Fruit fly (Drosophila melanogaster) whole organism, pupa: Measurements from ENCODE around the gene CG4101.

ENCODE experiments used
- CG10348 ChIP-seq: fragments of 200-800 bp; sonication (Bioruptor generic); IDR thresholded peaks from 2 replicates; pipeline ENCODE4 v1.3.6; 2022; ENCODE audit warnings: missing biosample characterization, missing genetic modification characterization
- CG12605 ChIP-seq: fragments of 200-800 bp; sonication (Bioruptor generic); IDR thresholded peaks from 2 replicates; pipeline ENCODE4 v1.3.6; 2022; ENCODE audit warnings: missing biosample characterization, missing genetic modification characterization
- CG13204 ChIP-seq: fragments of 200-800 bp; sonication (Bioruptor generic); optimal IDR thresholded peaks from 2 replicates; lab custom pipeline; 2018; ENCODE audit warnings: missing biosample characterization, mild to moderate bottlenecking, missing genetic modification characterization, moderate library complexity
- CG14655 ChIP-seq: fragments of 200-800 bp; sonication (Bioruptor generic); optimal IDR thresholded peaks from 3 replicates; lab custom pipeline; 2017; ENCODE audit warnings: mild to moderate bottlenecking, missing biosample characterization, missing genetic modification reagents, missing genetic modification characterization
- CG15710 ChIP-seq: fragments of 200-800 bp; sonication (Bioruptor generic); optimal IDR thresholded peaks from 2 replicates; lab custom pipeline; 2018; ENCODE audit warnings: missing biosample characterization, mild to moderate bottlenecking, missing genetic modification characterization, moderate library complexity
- CG17806 ChIP-seq: fragments of 200-800 bp; sonication (Bioruptor generic); optimal IDR thresholded peaks from 2 replicates; lab custom pipeline; 2018; ENCODE audit warnings: missing biosample characterization, mild to moderate bottlenecking, missing genetic modification characterization, moderate library complexity
- CG32121 ChIP-seq: fragments of 200-800 bp; sonication (Bioruptor generic); IDR thresholded peaks from 2 replicates; pipeline ENCODE4 v1.3.6; 2022; ENCODE audit warnings: missing biosample characterization, missing genetic modification characterization
- CG34367 ChIP-seq: fragments of 200-800 bp; sonication (Bioruptor generic); optimal IDR thresholded peaks from 2 replicates; lab custom pipeline; 2018; ENCODE audit warnings: missing biosample characterization, mild to moderate bottlenecking, missing genetic modification characterization
- CG4496 ChIP-seq: fragments of 200-800 bp; sonication (Bioruptor generic); IDR thresholded peaks from 3 replicates; pipeline ENCODE4 v1.3.6; 2022; ENCODE audit warnings: missing biosample characterization, missing genetic modification characterization
- CG8159 ChIP-seq: fragments of 200-800 bp; sonication (Bioruptor generic); optimal IDR thresholded peaks from 3 replicates; lab custom pipeline; 2018; ENCODE audit warnings: missing biosample characterization, mild to moderate bottlenecking, missing genetic modification characterization, moderate library complexity
- CG8301 ChIP-seq: fragments of 200-800 bp; sonication (Bioruptor generic); optimal IDR thresholded peaks from 2 replicates; lab custom pipeline; 2018; ENCODE audit warnings: missing biosample characterization, mild to moderate bottlenecking, missing genetic modification characterization
- CG9948 ChIP-seq: fragments of 200-800 bp; sonication (Bioruptor generic); optimal IDR thresholded peaks from 2 replicates; lab custom pipeline; 2018; ENCODE audit warnings: missing biosample characterization, mild to moderate bottlenecking, missing genetic modification characterization, moderate library complexity
- D1 ChIP-seq: fragments of 200-800 bp; sonication (Bioruptor generic); optimal IDR thresholded peaks from 2 replicates; lab custom pipeline; 2018; ENCODE audit warnings: missing biosample characterization, mild to moderate bottlenecking, missing genetic modification characterization, moderate library complexity
- EcR ChIP-seq: fragments of 200-800 bp; sonication (Bioruptor generic); optimal IDR thresholded peaks from 3 replicates; lab custom pipeline; 2019; ENCODE audit warnings: missing biosample characterization, missing genetic modification characterization, mild to moderate bottlenecking, moderate library complexity, missing genetic modification reagents
- Ets98B ChIP-seq: fragments of 200-800 bp; sonication (Bioruptor generic); IDR thresholded peaks from 2 replicates; pipeline ENCODE4 v1.3.6; 2022; ENCODE audit warnings: missing biosample characterization, missing genetic modification characterization
- Pif1A ChIP-seq: fragments of 200-800 bp; sonication (Bioruptor generic); optimal IDR thresholded peaks from 3 replicates; lab custom pipeline; 2016; ENCODE audit warnings: missing biosample characterization, missing genetic modification characterization
- Pif1B ChIP-seq: fragments of 200-800 bp; sonication (Bioruptor generic); optimal IDR thresholded peaks from 3 replicates; lab custom pipeline; 2016; ENCODE audit warnings: missing biosample characterization, missing genetic modification characterization
- Snoo ChIP-seq: fragments of 200-800 bp; sonication (Bioruptor generic); optimal IDR thresholded peaks from 3 replicates; lab custom pipeline; 2017; ENCODE audit warnings: missing biosample characterization, mild to moderate bottlenecking, missing genetic modification characterization, inconsistent platforms
- fd96Ca ChIP-seq: fragments of 200-800 bp; sonication (Bioruptor generic); IDR thresholded peaks from 3 replicates; pipeline ENCODE4 v1.3.6; 2022; ENCODE audit warnings: missing biosample characterization, missing genetic modification characterization
- gl ChIP-seq: fragments of 200-800 bp; sonication (Bioruptor generic); optimal IDR thresholded peaks from 2 replicates; lab custom pipeline; 2018; ENCODE audit warnings: missing biosample characterization, mild to moderate bottlenecking, missing genetic modification characterization
- rn ChIP-seq: fragments of 200-800 bp; sonication (Bioruptor generic); IDR thresholded peaks from 2 replicates; pipeline ENCODE4 v1.3.6; 2022; ENCODE audit warnings: missing biosample characterization, missing genetic modification characterization

Gene CG4101

DNA sequence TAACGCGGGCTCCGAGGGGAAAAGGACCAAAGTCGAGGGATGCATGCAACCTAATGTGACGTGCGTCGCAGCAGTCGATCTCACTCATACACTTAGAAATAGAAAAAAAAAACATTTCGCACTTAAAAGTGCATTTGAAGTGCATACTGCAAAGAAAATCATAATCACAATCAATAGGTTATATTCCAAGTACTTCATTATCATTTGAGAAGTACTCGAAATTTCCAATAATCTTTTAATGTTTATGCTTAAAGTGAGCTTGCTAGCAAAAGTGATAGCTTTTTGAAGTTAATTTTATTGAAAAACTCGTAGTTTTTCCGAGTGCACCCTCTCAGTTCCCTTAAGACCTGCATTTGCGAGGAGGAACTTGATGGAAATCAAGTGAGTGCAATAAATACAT lies 22.2 kb downstream of the CG4101 start:
- TF ChIP-seq CG4496 (GFP tag; lab: Robert Waterston, UW) (peak; percentile 31; the same call in 2 of the 3 replicates), CG8159 (tag; lab: Kevin White, UChicago) (peak; percentile 45), Ets98B (no peak), Pif1A (GFP tag; lab: Kevin White, UChicago) (peak; percentile 17), EcR (GFP tag; lab: Kevin White, UChicago) (no peak), CG8301 (tag; lab: Kevin White, UChicago) (peak; percentile 31), CG34367 (tag; lab: Kevin White, UChicago) (no peak), Pif1B (no peak), gl (no peak), CG10348 (GFP tag; lab: Robert Waterston, UW) (no peak), D1 (tag; lab: Kevin White, UChicago) (peak; percentile 7), CG12605 (GFP tag; lab: Robert Waterston, UW) (no peak), CG15710 (tag; lab: Kevin White, UChicago) (peak; percentile 9), Snoo (tag; lab: Kevin White, UChicago) (no peak), CG14655 (GFP tag; lab: Kevin White, UChicago) (peak; percentile 31), CG32121 (GFP tag; lab: Robert Waterston, UW) (no peak), CG13204 (GFP tag; lab: Kevin White, UChicago) (no peak), CG9948 (tag; lab: Kevin White, UChicago) (peak; percentile 55), rn (no peak), fd96Ca (no peak), CG17806 (peak; percentile 26)

DNA sequence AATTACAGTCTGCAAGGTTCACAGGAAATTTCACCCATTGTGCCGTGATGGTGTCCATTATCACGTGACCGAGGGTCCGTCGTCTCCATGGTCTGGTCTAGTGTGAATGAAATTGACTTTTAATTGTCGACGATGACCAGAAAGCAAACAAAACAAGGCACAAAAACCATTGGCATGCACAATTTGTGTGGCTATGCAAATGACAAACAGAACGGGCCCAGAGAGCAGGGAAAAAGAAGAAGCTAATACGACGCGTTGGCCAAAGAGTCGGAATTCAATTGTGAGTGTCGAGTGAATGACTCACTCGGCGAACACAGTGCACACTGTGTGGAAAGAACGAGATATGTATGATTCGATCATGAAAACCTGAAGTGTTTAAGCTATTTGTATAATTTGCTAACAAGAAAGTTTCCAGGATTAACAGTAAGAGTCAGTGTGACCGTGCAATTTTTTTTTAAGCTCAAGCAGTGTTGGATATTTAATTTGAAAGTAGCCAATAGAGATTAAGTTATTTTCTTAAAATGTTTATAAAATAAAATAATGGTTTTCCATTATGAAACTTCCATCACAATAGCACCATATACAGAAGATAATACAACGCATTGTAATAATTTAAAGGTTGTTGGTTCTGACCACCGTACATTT lies 23.4 kb downstream of the CG4101 start:
- TF ChIP-seq rn: no peak
- peak; percentile 27 for TF ChIP-seq CG14655 (GFP tag; lab: Kevin White, UChicago)
- no peak for TF ChIP-seq fd96Ca
- peak; percentile 14; the same call in 1 of the 2 replicates for TF ChIP-seq Ets98B
- TF ChIP-seq CG15710 (tag; lab: Kevin White, UChicago): no peak
- no peak for TF ChIP-seq EcR (GFP tag; lab: Kevin White, UChicago)
- peak; percentile 9 for TF ChIP-seq CG8301 (tag; lab: Kevin White, UChicago)
- no peak for TF ChIP-seq CG34367 (tag; lab: Kevin White, UChicago)
- TF ChIP-seq CG8159 (tag; lab: Kevin White, UChicago): no peak
- peak; percentile 30 for TF ChIP-seq Pif1B
- TF ChIP-seq CG32121 (GFP tag; lab: Robert Waterston, UW): no peak
- no peak for TF ChIP-seq CG13204 (GFP tag; lab: Kevin White, UChicago)
- TF ChIP-seq CG12605 (GFP tag; lab: Robert Waterston, UW): no peak
- 0 out of 3 replicates have a peak, but pooled peaks have one; percentile 23 for TF ChIP-seq CG4496 (GFP tag; lab: Robert Waterston, UW)
- TF ChIP-seq CG17806: no peak
- no peak for TF ChIP-seq D1 (tag; lab: Kevin White, UChicago)
- TF ChIP-seq Pif1A (GFP tag; lab: Kevin White, UChicago): peak; percentile 40

DNA sequence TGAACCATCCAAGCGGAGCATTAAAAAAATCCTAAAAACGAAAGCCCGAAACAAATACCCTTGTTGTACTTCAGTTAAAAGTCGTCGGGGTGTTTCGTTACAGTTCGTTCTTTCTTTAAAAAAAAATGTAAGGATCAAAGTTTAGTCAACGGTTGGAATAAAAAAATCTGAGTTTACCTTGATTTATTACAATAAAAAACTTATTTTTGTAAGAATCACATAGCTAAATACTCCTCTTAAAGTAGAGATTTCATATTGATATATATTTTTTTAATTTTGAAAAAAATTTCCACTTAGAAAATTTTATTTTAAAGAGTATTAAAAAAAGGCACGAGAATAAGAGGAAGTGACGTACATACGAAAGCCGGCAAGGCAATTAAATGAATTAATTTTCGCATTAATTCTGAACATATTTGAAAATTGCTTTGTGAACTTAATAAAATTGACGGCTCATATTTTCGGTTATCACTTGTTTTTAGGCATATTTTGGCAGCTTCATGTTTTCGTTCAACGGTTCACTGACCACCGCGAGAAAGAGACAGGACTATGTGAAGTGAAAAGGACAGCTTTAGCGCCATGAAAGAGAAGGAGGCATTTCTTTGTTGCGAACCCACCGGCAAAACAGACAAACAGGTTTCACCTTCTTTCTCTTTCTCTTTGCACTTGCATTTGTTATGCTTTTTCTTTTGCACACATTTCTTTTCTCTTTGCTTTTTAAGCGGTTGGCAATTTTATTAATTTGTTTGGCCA lies 26.5 kb downstream of the CG4101 start:
- no peak for TF ChIP-seq rn
- no peak for TF ChIP-seq Pif1A (GFP tag; lab: Kevin White, UChicago)
- peak; percentile 2 for TF ChIP-seq CG9948 (tag; lab: Kevin White, UChicago)
- TF ChIP-seq Snoo (tag; lab: Kevin White, UChicago): peak; percentile 27
- TF ChIP-seq CG8159 (tag; lab: Kevin White, UChicago): peak; percentile 47
- TF ChIP-seq gl: no peak
- TF ChIP-seq CG14655 (GFP tag; lab: Kevin White, UChicago): peak; percentile 3
- TF ChIP-seq CG17806: no peak
- peak; percentile 2 for TF ChIP-seq CG15710 (tag; lab: Kevin White, UChicago)
- TF ChIP-seq EcR (GFP tag; lab: Kevin White, UChicago): peak; percentile 80
- TF ChIP-seq Ets98B: peak; percentile 34; the same call in 1 of the 2 replicates

DNA sequence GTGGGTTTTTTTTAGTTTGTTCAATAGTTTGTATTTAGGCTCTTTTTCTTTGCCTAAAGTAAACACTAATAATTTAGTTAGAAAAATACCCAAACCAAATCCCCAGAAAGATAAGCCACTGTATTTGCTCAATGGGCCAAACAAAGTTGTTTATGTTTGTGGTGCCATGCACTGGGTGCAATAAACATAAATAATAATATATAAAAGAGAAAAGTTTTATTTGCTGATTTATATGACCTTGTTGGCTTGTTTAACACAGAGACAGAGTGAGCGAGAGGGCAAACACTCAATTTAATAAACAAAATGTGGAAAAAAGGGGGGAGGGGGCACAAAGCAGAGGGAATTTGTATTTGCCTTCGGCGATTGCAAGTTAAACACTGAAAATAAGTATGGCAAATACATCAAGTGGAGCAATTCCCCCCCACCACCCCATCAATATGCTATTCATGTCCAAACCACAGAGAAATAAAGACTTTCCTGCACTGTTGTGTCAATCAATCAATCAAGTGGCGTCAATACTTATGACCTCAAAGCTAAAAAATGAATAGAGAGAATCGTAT lies 28.3 kb downstream of the CG4101 start:
- TF ChIP-seq Snoo (tag; lab: Kevin White, UChicago) (peak; percentile 34), D1 (tag; lab: Kevin White, UChicago) (no peak)

DNA sequence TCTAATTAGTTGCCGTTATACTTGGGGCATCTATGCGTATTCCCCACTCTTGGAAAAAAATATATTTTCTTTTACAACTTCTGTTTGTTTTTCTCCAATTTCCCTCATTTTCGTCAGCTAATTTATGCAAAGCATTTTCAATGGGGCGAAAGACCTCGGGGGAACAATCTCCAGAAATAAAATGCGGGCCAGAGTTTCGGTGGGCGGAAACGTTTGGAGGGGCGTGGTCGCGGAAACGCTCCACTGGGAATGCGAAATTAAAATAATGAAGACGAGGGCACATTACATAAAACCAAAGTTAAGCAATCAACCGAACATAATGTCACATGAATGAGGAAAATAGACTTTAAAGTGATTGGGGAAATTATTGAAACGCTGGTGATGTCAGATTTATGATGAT lies 28.8 kb downstream of the CG4101 start:
- no peak for TF ChIP-seq Snoo (tag; lab: Kevin White, UChicago)
- TF ChIP-seq CG4496 (GFP tag; lab: Robert Waterston, UW): no peak
- TF ChIP-seq Ets98B: no peak
- no peak for TF ChIP-seq D1 (tag; lab: Kevin White, UChicago)
- no peak for TF ChIP-seq EcR (GFP tag; lab: Kevin White, UChicago)
- TF ChIP-seq CG15710 (tag; lab: Kevin White, UChicago): no peak
- TF ChIP-seq rn: no peak
- TF ChIP-seq CG9948 (tag; lab: Kevin White, UChicago): no peak
- TF ChIP-seq CG32121 (GFP tag; lab: Robert Waterston, UW): no peak
- no peak for TF ChIP-seq CG17806
- TF ChIP-seq CG8301 (tag; lab: Kevin White, UChicago): no peak
- TF ChIP-seq Pif1A (GFP tag; lab: Kevin White, UChicago): no peak
- no peak for TF ChIP-seq CG10348 (GFP tag; lab: Robert Waterston, UW)
- TF ChIP-seq CG34367 (tag; lab: Kevin White, UChicago): no peak
- no peak for TF ChIP-seq Pif1B
- no peak for TF ChIP-seq CG13204 (GFP tag; lab: Kevin White, UChicago)
- no peak for TF ChIP-seq fd96Ca
- no peak for TF ChIP-seq CG14655 (GFP tag; lab: Kevin White, UChicago)
- TF ChIP-seq CG8159 (tag; lab: Kevin White, UChicago): no peak
- TF ChIP-seq, all 21 proteins: peak for 0
